Fruit fly (Drosophila melanogaster) whole organism, wandering third instar larva: ENCODE results near the gene Nf1.

Experiments
- Abd-B ChIP-seq: fragments of >200 bp; optimal IDR thresholded peaks from 2 replicates; lab custom pipeline; 2017; ENCODE audit warnings: missing biosample characterization, missing genetic modification characterization
- CG32264 ChIP-seq: fragments of 200-800 bp; sonication (Bioruptor generic); optimal IDR thresholded peaks from 2 replicates; lab custom pipeline; 2016; ENCODE audit warnings: missing biosample characterization, missing genetic modification characterization
- CrebA ChIP-seq: fragments of 200-800 bp; sonication (Bioruptor generic); optimal IDR thresholded peaks from 2 replicates; lab custom pipeline; 2016; ENCODE audit warnings: missing biosample characterization, mild to moderate bottlenecking, missing genetic modification characterization, borderline replicate concordance
- Dfd ChIP-seq: fragments of >200 bp; optimal IDR thresholded peaks from 2 replicates; lab custom pipeline; 2017; ENCODE audit warnings: missing biosample characterization, missing genetic modification characterization
- Dif ChIP-seq: fragments of 200-275, 200-300 bp; sonication (Bioruptor generic); optimal IDR thresholded peaks from 2 replicates; lab custom pipeline; 2018; ENCODE audit warnings: missing biosample characterization, missing genetic modification characterization; ENCODE audit not compliant: partially characterized antibody
- GATAd ChIP-seq: sonication (Bioruptor generic); optimal IDR thresholded peaks from 2 replicates; lab custom pipeline; 2016; ENCODE audit warnings: missing biosample characterization, missing genetic modification characterization
- HLH106 ChIP-seq: fragments of 200-800 bp; optimal IDR thresholded peaks from 3 replicates; lab custom pipeline; 2019; ENCODE audit warnings: missing biosample characterization, mild to moderate bottlenecking, missing genetic modification characterization, moderate library complexity
- Hnf4 ChIP-seq: fragments of 200-800 bp; sonication (Bioruptor generic); optimal IDR thresholded peaks from 2 replicates; lab custom pipeline; 2016; ENCODE audit warnings: missing biosample characterization, mild to moderate bottlenecking, missing genetic modification characterization
- Hr78 ChIP-seq: fragments of >200 bp; optimal IDR thresholded peaks from 2 replicates; lab custom pipeline; 2017; ENCODE audit warnings: missing biosample characterization, missing genetic modification characterization
- Hr83 ChIP-seq: fragments of 200-300 bp; sonication (Bioruptor generic); optimal IDR thresholded peaks from 2 replicates; lab custom pipeline; 2016; ENCODE audit warnings: missing biosample characterization, mild to moderate bottlenecking, missing genetic modification characterization, moderate library complexity; ENCODE audit not compliant: poor library complexity, severe bottlenecking
- Jra ChIP-seq: sonication (Bioruptor generic); optimal IDR thresholded peaks from 2 replicates; lab custom pipeline; 2016; ENCODE audit warnings: missing biosample characterization, missing genetic modification characterization
- Mio ChIP-seq: sonication (Bioruptor generic); optimal IDR thresholded peaks from 2 replicates; lab custom pipeline; 2016; ENCODE audit warnings: missing biosample characterization, missing genetic modification characterization
- Myc ChIP-seq: fragments of >200 bp; optimal IDR thresholded peaks from 2 replicates; lab custom pipeline; 2017
- N ChIP-seq: fragments of >200 bp; optimal IDR thresholded peaks from 2 replicates; lab custom pipeline; 2018; ENCODE audit warnings: missing biosample characterization, missing external identifiers, missing genetic modification characterization
- OdsH ChIP-seq: fragments of 200-800 bp; sonication (Bioruptor generic); optimal IDR thresholded peaks from 2 replicates; lab custom pipeline; 2016; ENCODE audit warnings: missing biosample characterization, mild to moderate bottlenecking, missing genetic modification characterization
- Rel ChIP-seq, 2 experiments: fragments of 200-800 bp; sonication (Bioruptor generic) in 1 of 2; optimal IDR thresholded peaks; 2 replicates in 1 of 2; 3 replicates in 1 of 2; lab custom pipeline; 2016 to 2019; ENCODE audit warnings: mild to moderate bottlenecking in 2 of 2, missing biosample characterization in 2 of 2, missing genetic modification characterization in 2 of 2, moderate library complexity in 1 of 2
- Sp1 ChIP-seq: fragments of 200-800 bp; sonication (Bioruptor generic); optimal IDR thresholded peaks from 3 replicates; lab custom pipeline; 2019; ENCODE audit warnings: missing biosample characterization, mild to moderate bottlenecking, missing genetic modification characterization, moderate library complexity
- Vsx2 ChIP-seq: fragments of 200-300, 225-300 bp; sonication (Bioruptor generic); optimal IDR thresholded peaks from 2 replicates; lab custom pipeline; 2018; ENCODE audit warnings: missing biosample characterization, missing genetic modification characterization; ENCODE audit not compliant: partially characterized antibody
- br ChIP-seq: fragments of 200-800 bp; sonication (Bioruptor generic); optimal IDR thresholded peaks from 2 replicates; lab custom pipeline; 2016; ENCODE audit warnings: missing biosample characterization, missing genetic modification characterization
- brk ChIP-seq: fragments of 200-800 bp; sonication (Bioruptor generic); optimal IDR thresholded peaks from 2 replicates; lab custom pipeline; 2016; ENCODE audit warnings: missing biosample characterization, mild to moderate bottlenecking, missing genetic modification characterization
- dl ChIP-seq, 2 experiments: fragments of 175-275, 200-275 bp in 1 of 2; fragments of 200-275 bp in 1 of 2; sonication (Bioruptor generic); optimal IDR thresholded peaks; lab custom pipeline; 2018; ENCODE audit warnings: mild to moderate bottlenecking in 2 of 2, missing biosample characterization in 2 of 2, missing genetic modification characterization in 2 of 2, moderate library complexity in 2 of 2; ENCODE audit not compliant: partially characterized antibody in 2 of 2, insufficient read depth in 1 of 2
- dsf ChIP-seq: sonication (Bioruptor generic); optimal IDR thresholded peaks from 2 replicates; lab custom pipeline; 2016; ENCODE audit warnings: missing biosample characterization, missing genetic modification characterization, borderline replicate concordance
- ey ChIP-seq: fragments of 200-800 bp; sonication (Bioruptor generic); optimal IDR thresholded peaks from 2 replicates; lab custom pipeline; 2016; ENCODE audit warnings: missing biosample characterization, missing genetic modification characterization
- foxo ChIP-seq, 2 experiments: fragments of 200-800 bp; sonication (Bioruptor generic); optimal IDR thresholded peaks; 2 replicates in 1 of 2; 3 replicates in 1 of 2; lab custom pipeline; 2016 to 2017; ENCODE audit warnings: missing biosample characterization in 2 of 2, missing genetic modification characterization in 2 of 2
- fru ChIP-seq: fragments of 200-800 bp; sonication (Bioruptor generic); optimal IDR thresholded peaks from 3 replicates; lab custom pipeline; 2016; ENCODE audit warnings: missing biosample characterization, mild to moderate bottlenecking, missing genetic modification characterization
- h ChIP-seq: fragments of 200-800 bp; sonication (Bioruptor generic); optimal IDR thresholded peaks from 3 replicates; lab custom pipeline; 2016; ENCODE audit warnings: missing biosample characterization, mild to moderate bottlenecking, missing genetic modification characterization
- lola ChIP-seq: fragments of >200 bp; optimal IDR thresholded peaks from 2 replicates; lab custom pipeline; 2017; ENCODE audit warnings: missing biosample characterization, missing genetic modification characterization
- psq ChIP-seq: fragments of 200-800 bp; sonication (Bioruptor generic); optimal IDR thresholded peaks from 3 replicates; lab custom pipeline; 2017; ENCODE audit warnings: missing biosample characterization, mild to moderate bottlenecking, missing genetic modification characterization, moderate library complexity
- rgr ChIP-seq: fragments of 200-800 bp; sonication (Bioruptor generic); optimal IDR thresholded peaks from 3 replicates; lab custom pipeline; 2016; ENCODE audit warnings: missing biosample characterization, mild to moderate bottlenecking, missing genetic modification characterization
- sv ChIP-seq: fragments of 200-800 bp; sonication (Bioruptor generic); optimal IDR thresholded peaks from 3 replicates; lab custom pipeline; 2016; ENCODE audit warnings: missing biosample characterization, missing genetic modification characterization
- tai ChIP-seq: sonication (Bioruptor generic); optimal IDR thresholded peaks from 2 replicates; lab custom pipeline; 2016; ENCODE audit warnings: missing biosample characterization, missing genetic modification characterization
- usp ChIP-seq: fragments of >200 bp; optimal IDR thresholded peaks from 2 replicates; lab custom pipeline; 2017; ENCODE audit warnings: missing biosample characterization, missing genetic modification characterization
- woc ChIP-seq: sonication (Bioruptor generic); optimal IDR thresholded peaks from 2 replicates; lab custom pipeline; 2016; ENCODE audit warnings: missing biosample characterization, mild to moderate bottlenecking, missing genetic modification characterization

The Nf1 gene

dm6 chr3R:26012288-26012687 is 29.5 kb downstream of the Nf1 start:
- TF ChIP-seq Dif (GFP tag; lab: Kevin White, UChicago) (no peak), Rel (GFP tag; optimal IDR thresholded peaks at IDR 0.05; lab: Kevin White, UChicago) (no peak), Rel (tag; optimal IDR thresholded peaks at IDR 0.05; lab: Kevin White, UChicago) (peak; percentile 67)

- TF ChIP-seq woc (GFP tag; lab: Kevin White, UChicago) (peak; percentile 36), Hnf4 (no peak), CrebA (GFP tag; lab: Kevin White, UChicago) (no peak), Jra (GFP tag; lab: Kevin White, UChicago) (no peak), Vsx2 (GFP tag; lab: Kevin White, UChicago) (no peak), Mio (GFP tag; lab: Kevin White, UChicago) (no peak), dsf (no peak), CG32264 (GFP tag; lab: Kevin White, UChicago) (no peak), fru (peak; percentile 38), foxo (GFP tag; optimal IDR thresholded peaks at IDR 0.05; lab: Kevin White, UChicago) (peak in 1 of 2 experiments; percentile 44), HLH106 (peak; percentile 59), GATAd (no peak), N (GFP tag; lab: Kevin White, UChicago) (no peak), Rel (GFP tag; optimal IDR thresholded peaks at IDR 0.05; lab: Kevin White, UChicago) (no peak), Rel (tag; optimal IDR thresholded peaks at IDR 0.05; lab: Kevin White, UChicago) (no peak), brk (peak; percentile 28), ey (GFP tag; lab: Kevin White, UChicago) (no peak), Dif (GFP tag; lab: Kevin White, UChicago) (no peak), sv (GFP tag; lab: Kevin White, UChicago) (no peak), Hr78 (no peak), Hr83 (no peak), dl (GFP tag; optimal IDR thresholded peaks at IDR 0.05; lab: Kevin White, UChicago; ENCODE audit: insufficient read depth in 1 of 2, partially characterized antibody in 2 of 2) (no peak), usp (GFP tag; lab: Kevin White, UChicago) (no peak), tai (GFP tag; lab: Kevin White, UChicago) (peak; percentile 3), OdsH (GFP tag; lab: Kevin White, UChicago) (peak; percentile 49), lola (GFP tag; lab: Kevin White, UChicago) (no peak), rgr (GFP tag; lab: Kevin White, UChicago) (peak; percentile 45), br (GFP tag; lab: Kevin White, UChicago) (no peak), Sp1 (GFP tag; lab: Kevin White, UChicago) (peak; percentile 60), Dfd (GFP tag; lab: Kevin White, UChicago) (no peak), psq (GFP tag; lab: Kevin White, UChicago) (peak; percentile 53), h (GFP tag; lab: Kevin White, UChicago) (peak; percentile 6), Abd-B (GFP tag; lab: Kevin White, UChicago) (no peak), Myc (no peak)
Observed at dm6 chr3R:26012801-26013663, 30.2 kb downstream of the Nf1 start.

- no peak for TF ChIP-seq Rel (GFP tag; optimal IDR thresholded peaks at IDR 0.05; lab: Kevin White, UChicago)
- TF ChIP-seq Rel (tag; optimal IDR thresholded peaks at IDR 0.05; lab: Kevin White, UChicago), result peak; percentile 31
- TF ChIP-seq N (GFP tag; lab: Kevin White, UChicago), result no peak
Observed at dm6 chr3R:26013664-26013948, 30.8 kb downstream of the Nf1 start.

dm6 chr3R:26014262-26014833 is 31.5 kb downstream of the Nf1 start, which contains the start of gene Kaz-m1:
Kaz-m1 (plus strand) TSS chr3R:26014721.
- no peak for TF ChIP-seq woc (GFP tag; lab: Kevin White, UChicago)
- no peak for TF ChIP-seq dsf
- TF ChIP-seq foxo (GFP tag; optimal IDR thresholded peaks at IDR 0.05; lab: Kevin White, UChicago), result peak in 1 of 2 experiments; percentile 28
- TF ChIP-seq Rel (GFP tag; optimal IDR thresholded peaks at IDR 0.05; lab: Kevin White, UChicago), result no peak
- no peak for TF ChIP-seq Rel (tag; optimal IDR thresholded peaks at IDR 0.05; lab: Kevin White, UChicago)
- no peak for TF ChIP-seq CG32264 (GFP tag; lab: Kevin White, UChicago)
- no peak for TF ChIP-seq usp (GFP tag; lab: Kevin White, UChicago)
- TF ChIP-seq Abd-B (GFP tag; lab: Kevin White, UChicago), result no peak
- TF ChIP-seq HLH106, result peak; percentile 10
- no peak for TF ChIP-seq Dif (GFP tag; lab: Kevin White, UChicago)
- TF ChIP-seq Hnf4, result no peak
- no peak for TF ChIP-seq Hr83
- TF ChIP-seq Mio (GFP tag; lab: Kevin White, UChicago), result no peak
- peak; percentile 17 for TF ChIP-seq br (GFP tag; lab: Kevin White, UChicago)
- TF ChIP-seq OdsH (GFP tag; lab: Kevin White, UChicago), result no peak
- TF ChIP-seq CrebA (GFP tag; lab: Kevin White, UChicago), result no peak
- peak; percentile 8 for TF ChIP-seq rgr (GFP tag; lab: Kevin White, UChicago)
